Fruit fly (Drosophila melanogaster) whole organism, embryonic: ENCODE measurements around the gene tw.

Source experiments
- Awh ChIP-seq: fragments of 200-800 bp; sonication (Bioruptor generic); IDR thresholded peaks from 2 replicates; pipeline ENCODE4, ENCODE4 v1.3.6; 2022; ENCODE audit warnings: missing biosample characterization, missing genetic modification characterization
- CG10209 ChIP-seq: fragments of 200-800 bp; sonication (Bioruptor generic); optimal IDR thresholded peaks from 3 replicates; lab custom pipeline; 2017; ENCODE audit warnings: missing biosample characterization, mild to moderate bottlenecking, missing genetic modification characterization, missing genetic modification reagents
- CG10462 ChIP-seq: fragments of 200-800 bp; sonication (Bioruptor generic); optimal IDR thresholded peaks from 2 replicates; lab custom pipeline; 2016; ENCODE audit warnings: missing biosample characterization, missing genetic modification characterization
- CG11696 ChIP-seq: fragments of 200-800 bp; sonication (Bioruptor generic); IDR thresholded peaks from 2 replicates; pipeline ENCODE4 v1.3.6; 2022; ENCODE audit warnings: missing biosample characterization, missing genetic modification characterization
- CG12155 ChIP-seq: fragments of 200-800 bp; sonication (Bioruptor generic); optimal IDR thresholded peaks from 3 replicates; lab custom pipeline; 2016; ENCODE audit warnings: missing biosample characterization, missing genetic modification characterization
- CG13123 ChIP-seq: fragments of 200-800 bp; sonication (Bioruptor generic); optimal IDR thresholded peaks from 2 replicates; lab custom pipeline; 2016; ENCODE audit warnings: missing biosample characterization, missing genetic modification characterization
- CG13287 ChIP-seq: fragments of 200-800 bp; sonication (Bioruptor generic); IDR thresholded peaks from 2 replicates; pipeline ENCODE4 v1.3.6; 2022; ENCODE audit warnings: missing biosample characterization, missing genetic modification characterization; ENCODE audit not compliant: partially characterized antibody
- CG2116 ChIP-seq: fragments of 200-800 bp; sonication (Bioruptor generic); optimal IDR thresholded peaks from 3 replicates; lab custom pipeline; 2018; ENCODE audit warnings: missing biosample characterization, mild to moderate bottlenecking, missing genetic modification characterization
- CG2129 ChIP-seq: fragments of 200-800 bp; sonication (Bioruptor generic); IDR thresholded peaks from 2 replicates; pipeline ENCODE4 v1.3.6; 2022; ENCODE audit warnings: missing biosample characterization, missing genetic modification characterization; ENCODE audit not compliant: partially characterized antibody
- CG31224 ChIP-seq: fragments of 200-800 bp; sonication (Bioruptor generic); IDR thresholded peaks from 2 replicates; pipeline ENCODE4 v1.3.6; 2022; ENCODE audit warnings: missing biosample characterization, missing genetic modification characterization
- CG6175 ChIP-seq: fragments of 200-800 bp; sonication (Bioruptor generic); IDR thresholded peaks from 3 replicates; pipeline ENCODE4 v1.3.6; 2022; ENCODE audit warnings: missing biosample characterization, missing genetic modification characterization
- CG6254 ChIP-seq: fragments of 200-800 bp; sonication (Bioruptor generic); optimal IDR thresholded peaks from 3 replicates; lab custom pipeline; 2017; ENCODE audit warnings: mild to moderate bottlenecking, missing biosample characterization, missing genetic modification reagents, missing genetic modification characterization
- CG7372 ChIP-seq: fragments of 200-800 bp; sonication (Bioruptor generic); IDR thresholded peaks from 2 replicates; pipeline ENCODE4 v1.3.6; 2022; ENCODE audit warnings: missing biosample characterization, missing genetic modification characterization
- CG8388 ChIP-seq: fragments of 200-800 bp; sonication (Bioruptor generic); optimal IDR thresholded peaks from 2 replicates; lab custom pipeline; 2019; ENCODE audit warnings: missing biosample characterization, mild to moderate bottlenecking, missing genetic modification characterization, moderate library complexity
- CG8478 ChIP-seq: fragments of >200 bp; optimal IDR thresholded peaks from 2 replicates; lab custom pipeline; 2018
- Dad ChIP-seq: fragments of 200-800 bp; sonication (Bioruptor generic); optimal IDR thresholded peaks from 3 replicates; lab custom pipeline; 2016; ENCODE audit warnings: missing biosample characterization, missing genetic modification characterization
- Ets65A ChIP-seq: fragments of 200-800 bp; sonication (Bioruptor generic); peaks from one replicate; lab custom pipeline; 2016; ENCODE audit warnings: missing biosample characterization, missing genetic modification characterization
- H2.0 ChIP-seq: fragments of 200-800 bp; sonication (Bioruptor generic); IDR thresholded peaks from 2 replicates; pipeline ENCODE4 v1.3.6; 2022; ENCODE audit warnings: missing biosample characterization, missing genetic modification characterization
- Myb ChIP-seq: fragments of 200-800 bp; sonication (Bioruptor generic); optimal IDR thresholded peaks from 2 replicates; lab custom pipeline; 2016; ENCODE audit warnings: missing biosample characterization, missing genetic modification characterization
- NC2α ChIP-seq: fragments of 200-800 bp; sonication (Bioruptor generic); optimal IDR thresholded peaks from 2 replicates; lab custom pipeline; 2016; ENCODE audit warnings: missing biosample characterization, missing genetic modification characterization
- NK7.1 ChIP-seq: fragments of 200-800 bp; sonication (Bioruptor generic); optimal IDR thresholded peaks from 3 replicates; lab custom pipeline; 2016; ENCODE audit warnings: missing biosample characterization, missing genetic modification characterization
- Six4 ChIP-seq: fragments of 200-800 bp; sonication (Bioruptor generic); optimal IDR thresholded peaks from 2 replicates; lab custom pipeline; 2016; ENCODE audit warnings: missing biosample characterization, missing genetic modification characterization
- Sox100B ChIP-seq: fragments of 200-800 bp; sonication (Bioruptor generic); optimal IDR thresholded peaks from 3 replicates; lab custom pipeline; 2018; ENCODE audit warnings: missing biosample characterization, mild to moderate bottlenecking, missing genetic modification characterization
- TFAM ChIP-seq: fragments of 200-800 bp; sonication (Bioruptor generic); optimal IDR thresholded peaks from 2 replicates; lab custom pipeline; 2017; ENCODE audit warnings: missing biosample characterization, missing genetic modification characterization, inconsistent platforms
- cg ChIP-seq: fragments of 200-800 bp; sonication (Bioruptor generic); optimal IDR thresholded peaks from 3 replicates; lab custom pipeline; 2019; ENCODE audit warnings: missing biosample characterization, mild to moderate bottlenecking, missing genetic modification characterization, moderate library complexity
- chif ChIP-seq, 2 experiments: fragments of 200-800 bp; sonication (Bioruptor generic); optimal IDR thresholded peaks; 3 replicates each; lab custom pipeline; 2016; ENCODE audit warnings: missing biosample characterization in 2 of 2, missing genetic modification characterization in 2 of 2
- chn ChIP-seq: fragments of 200-800 bp; sonication (Bioruptor generic); optimal IDR thresholded peaks from 2 replicates; lab custom pipeline; 2016; ENCODE audit warnings: missing biosample characterization, missing genetic modification characterization
- dan ChIP-seq: fragments of 200-800 bp; sonication (Bioruptor generic); IDR thresholded peaks from 2 replicates; pipeline ENCODE4 v1.3.6; 2022; ENCODE audit warnings: missing biosample characterization, missing genetic modification characterization
- dmrt99B ChIP-seq: fragments of 200-800 bp; sonication (Bioruptor generic); optimal IDR thresholded peaks from 2 replicates; lab custom pipeline; 2018; ENCODE audit warnings: missing biosample characterization, mild to moderate bottlenecking, missing genetic modification characterization, moderate library complexity
- dysf ChIP-seq: fragments of 200-800 bp; sonication (Bioruptor generic); IDR thresholded peaks from 3 replicates; pipeline ENCODE4 v1.3.6; 2022; ENCODE audit warnings: missing biosample characterization, missing genetic modification characterization
- exex ChIP-seq: fragments of 200-800 bp; sonication (Bioruptor generic); optimal IDR thresholded peaks from 4 replicates; lab custom pipeline; 2018; ENCODE audit warnings: missing biosample characterization, mild to moderate bottlenecking, missing genetic modification characterization, moderate library complexity
- eyg ChIP-seq: fragments of 200-800 bp; sonication (Bioruptor generic); optimal IDR thresholded peaks from 3 replicates; lab custom pipeline; 2016; ENCODE audit warnings: missing biosample characterization, missing genetic modification characterization
- fru ChIP-seq: fragments of >200 bp; optimal IDR thresholded peaks from 2 replicates; lab custom pipeline; 2017
- gcm2 ChIP-seq: fragments of 200-800 bp; sonication (Bioruptor generic); optimal IDR thresholded peaks from 2 replicates; lab custom pipeline; 2016; ENCODE audit warnings: missing biosample characterization, missing genetic modification characterization
- hbn ChIP-seq: fragments of 200-800 bp; sonication (Bioruptor generic); IDR thresholded peaks from 2 replicates; pipeline ENCODE4 v1.3.6; 2022; ENCODE audit warnings: missing biosample characterization, missing genetic modification characterization; ENCODE audit not compliant: partially characterized antibody
- jing ChIP-seq: fragments of 200-800 bp; sonication (Bioruptor generic); optimal IDR thresholded peaks from 2 replicates; lab custom pipeline; 2018; ENCODE audit warnings: missing biosample characterization, mild to moderate bottlenecking, missing genetic modification characterization
- jumu ChIP-seq: fragments of 200-800 bp; sonication (Bioruptor generic); optimal IDR thresholded peaks from 3 replicates; lab custom pipeline; 2016; ENCODE audit warnings: missing biosample characterization, missing genetic modification characterization
- kay ChIP-seq: fragments of 200-800 bp; sonication (Bioruptor generic); optimal IDR thresholded peaks from 2 replicates; lab custom pipeline; 2016; ENCODE audit warnings: missing biosample characterization, missing genetic modification characterization
- lmd ChIP-seq: fragments of 200-800 bp; sonication (Bioruptor generic); IDR thresholded peaks from 2 replicates; pipeline ENCODE4 v1.3.6; 2022; ENCODE audit warnings: missing biosample characterization, missing genetic modification characterization
- luna ChIP-seq: fragments of 200-800 bp; sonication (Bioruptor generic); optimal IDR thresholded peaks from 2 replicates; lab custom pipeline; 2016; ENCODE audit warnings: missing biosample characterization, missing genetic modification characterization
- peb ChIP-seq: fragments of 200-800 bp; sonication (Bioruptor generic); IDR thresholded peaks from 2 replicates; pipeline ENCODE4 v1.3.6; 2022; ENCODE audit warnings: missing biosample characterization, missing genetic modification characterization
- ro ChIP-seq: fragments of 200-800 bp; sonication (Bioruptor generic); IDR thresholded peaks from 2 replicates; pipeline ENCODE4 v1.3.6; 2022; ENCODE audit warnings: missing biosample characterization, missing genetic modification characterization
- run ChIP-seq: fragments of 200-800 bp; sonication (Bioruptor generic); optimal IDR thresholded peaks from 3 replicates; lab custom pipeline; 2018; ENCODE audit warnings: missing biosample characterization, mild to moderate bottlenecking, missing genetic modification characterization
- sc ChIP-seq, 3 experiments: fragments of >200 bp in 2 of 3; fragments of 200-800 bp in 1 of 3; sonication (Bioruptor generic) in 1 of 3; optimal IDR thresholded peaks; 2 replicates in 2 of 3; 3 replicates in 1 of 3; lab custom pipeline; 2017; ENCODE audit warnings: mild to moderate bottlenecking in 1 of 3, missing biosample characterization in 1 of 3, missing genetic modification characterization in 1 of 3, missing genetic modification reagents in 1 of 3
- seq ChIP-seq: fragments of 200-800 bp; sonication (Bioruptor generic); IDR thresholded peaks from 2 replicates; pipeline ENCODE4 v1.3.6; 2022; ENCODE audit warnings: missing biosample characterization, missing genetic modification characterization
- sisA ChIP-seq: fragments of 200-800 bp; sonication (Bioruptor generic); IDR thresholded peaks from 2 replicates; pipeline ENCODE4 v1.3.6; 2022; ENCODE audit warnings: missing biosample characterization, missing genetic modification characterization
- sob ChIP-seq: fragments of 200-800 bp; sonication (Bioruptor generic); IDR thresholded peaks from 2 replicates; pipeline ENCODE4 v1.3.6; 2022; ENCODE audit warnings: missing biosample characterization, missing genetic modification characterization
- ttk ChIP-seq: fragments of 200-800 bp; sonication (Bioruptor generic); IDR thresholded peaks from 2 replicates; pipeline ENCODE4 v2.1.2; 2022; ENCODE audit warnings: missing biosample characterization, missing genetic modification characterization
- usp ChIP-seq: fragments of >200 bp; optimal IDR thresholded peaks from 2 replicates; lab custom pipeline; 2017; ENCODE audit warnings: missing biosample characterization, missing genetic modification characterization
- vfl ChIP-seq: fragments of 200-800 bp; sonication (Bioruptor generic); optimal IDR thresholded peaks from 2 replicates; lab custom pipeline; 2016; ENCODE audit warnings: missing biosample characterization, missing genetic modification characterization
- wdn ChIP-seq: fragments of 200-800 bp; sonication (Bioruptor generic); IDR thresholded peaks from 2 replicates; pipeline ENCODE4 v1.3.6; 2022; ENCODE audit warnings: missing biosample characterization, missing genetic modification characterization

The tw gene

DNA sequence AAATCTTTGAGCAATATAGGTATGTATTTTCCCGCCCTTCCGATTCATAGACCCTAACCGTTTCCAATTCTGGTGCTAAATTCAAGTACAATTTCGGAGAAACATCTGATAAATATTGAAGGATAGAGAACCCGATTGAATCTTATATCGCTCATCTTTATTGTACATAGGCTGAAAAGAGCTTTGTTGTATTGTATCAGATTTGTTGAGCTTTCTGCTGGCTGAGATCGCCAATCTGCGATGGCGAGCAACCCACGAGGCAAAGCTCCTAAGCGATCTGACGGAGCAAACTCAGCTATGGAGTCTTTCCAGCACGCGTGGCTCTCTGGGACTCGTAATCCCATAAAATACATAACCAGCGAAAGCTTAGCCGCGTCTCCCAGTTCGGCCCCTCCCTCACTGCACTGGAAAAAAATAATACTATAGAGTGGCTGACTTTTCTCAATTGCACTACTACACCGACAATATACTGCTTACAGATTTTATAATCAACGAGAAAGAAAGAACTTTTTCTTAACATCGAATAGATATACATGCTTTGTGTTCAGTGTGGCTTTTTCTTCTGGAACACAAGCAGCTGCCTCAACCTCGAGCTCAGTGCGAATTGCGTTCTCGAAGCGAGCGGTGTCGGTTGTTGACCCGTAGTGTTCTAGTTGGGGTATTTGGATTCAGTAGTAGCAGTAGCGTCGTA lies 28.8 kb upstream of the tw start (continued):
- TF ChIP-seq luna (GFP tag; lab: Kevin White, UChicago) (peak; percentile 79), sisA (GFP tag; lab: Robert Waterston, UW) (peak; percentile 79), exex (tag; lab: Kevin White, UChicago) (peak; percentile 65), Myb (GFP tag; lab: Kevin White, UChicago) (peak; percentile 75), chif (GFP tag; optimal IDR thresholded peaks at IDR 0.05; lab: Kevin White, UChicago) (peak; percentile 72 to 74), wdn (GFP tag; lab: Robert Waterston, UW) (peak; percentile 90), vfl (peak; percentile 87), CG8478 (no peak), sob (GFP tag; lab: Robert Waterston, UW) (peak; percentile 92), jumu (GFP tag; lab: Kevin White, UChicago) (peak; percentile 76), CG12155 (GFP tag; lab: Kevin White, UChicago) (peak; percentile 88), lmd (GFP tag; lab: Robert Waterston, UW) (peak; percentile 88), CG31224 (peak; percentile 84), CG13123 (peak; percentile 50), TFAM (GFP tag; lab: Kevin White, UChicago) (no peak), ttk (GFP tag; lab: Robert Waterston, UW) (peak; percentile 62), chn (peak; percentile 56), CG11696 (GFP tag; lab: Robert Waterston, UW) (peak; percentile 70), dysf (peak; percentile 90), cg (GFP tag; lab: Kevin White, UChicago) (no peak), Sox100B (GFP tag; lab: Kevin White, UChicago) (peak; percentile 52), seq (GFP tag; lab: Robert Waterston, UW) (peak; percentile 68), gcm2 (GFP tag; lab: Kevin White, UChicago) (peak; percentile 78), hbn (GFP tag; lab: Robert Waterston, UW) (no peak), sc (optimal IDR thresholded peaks at IDR 0.05; lab: Kevin White, UChicago) (no peak), sc (GFP tag; optimal IDR thresholded peaks at IDR 0.05; lab: Kevin White, UChicago) (peak; percentile 20), fru (lab: Kevin White, UChicago) (no peak), usp (no peak), CG2129 (GFP tag; lab: Robert Waterston, UW) (no peak), CG10462 (GFP tag; lab: Kevin White, UChicago) (peak; percentile 6), CG10209 (GFP tag; lab: Kevin White, UChicago) (peak; percentile 80), NC2α (GFP tag; lab: Kevin White, UChicago) (peak; percentile 8), Awh (GFP tag; lab: Robert Waterston, UW) (peak; percentile 72), CG2116 (GFP tag; lab: Kevin White, UChicago) (peak; percentile 36), CG6254 (GFP tag; lab: Kevin White, UChicago) (peak; percentile 59), CG13287 (GFP tag; lab: Robert Waterston, UW) (0 out of 2 replicates have a peak, but pooled peaks have one; percentile 26), Ets65A (GFP tag; lab: Kevin White, UChicago) (peak; percentile 95), Dad (peak; percentile 81), eyg (GFP tag; lab: Kevin White, UChicago) (peak; percentile 87), NK7.1 (GFP tag; lab: Kevin White, UChicago) (peak; percentile 80), Six4 (GFP tag; lab: Kevin White, UChicago) (peak; percentile 69), CG8388 (GFP tag; lab: Kevin White, UChicago) (peak; percentile 60), dan (GFP tag; lab: Robert Waterston, UW) (no peak), CG6175 (GFP tag; lab: Robert Waterston, UW) (peak; percentile 89), run (tag; lab: Kevin White, UChicago) (peak; percentile 8), CG7372 (GFP tag; lab: Robert Waterston, UW) (peak; percentile 78), dmrt99B (tag; lab: Kevin White, UChicago) (peak; percentile 82), jing (GFP tag; lab: Kevin White, UChicago) (peak; percentile 36), peb (GFP tag; lab: Robert Waterston, UW) (peak; percentile 53; the same call in 1 of the 2 replicates), ro (GFP tag; lab: Robert Waterston, UW) (no peak), kay (GFP tag; lab: Kevin White, UChicago) (peak; percentile 67), H2.0 (GFP tag; lab: Robert Waterston, UW) (peak; percentile 82)
